Fruit fly (Drosophila melanogaster): ENCODE measurements around the gene CG31038.

dm6 chr3R:29867895-29868294 lies 9.0 kb upstream of the CG31038 start:
- no peak for TF ChIP-seq Myc (optimal IDR thresholded peaks at IDR 0.05)
- TF ChIP-seq h (optimal IDR thresholded peaks at IDR 0.05): no peak

Measured in Kc167 (cell line).